Fruit fly (Drosophila melanogaster) whole organism, wandering third instar larva: ENCODE results near the gene Bre1.

Experiments used
- Abd-B ChIP-seq: fragments of >200 bp; optimal IDR thresholded peaks from 2 replicates; lab custom pipeline; 2017; ENCODE audit warnings: missing biosample characterization, missing genetic modification characterization
- CG32264 ChIP-seq: fragments of 200-800 bp; sonication (Bioruptor generic); optimal IDR thresholded peaks from 2 replicates; lab custom pipeline; 2016; ENCODE audit warnings: missing biosample characterization, missing genetic modification characterization
- CrebA ChIP-seq: fragments of 200-800 bp; sonication (Bioruptor generic); optimal IDR thresholded peaks from 2 replicates; lab custom pipeline; 2016; ENCODE audit warnings: missing biosample characterization, mild to moderate bottlenecking, missing genetic modification characterization, borderline replicate concordance
- Dfd ChIP-seq: fragments of >200 bp; optimal IDR thresholded peaks from 2 replicates; lab custom pipeline; 2017; ENCODE audit warnings: missing biosample characterization, missing genetic modification characterization
- Dif ChIP-seq: fragments of 200-275, 200-300 bp; sonication (Bioruptor generic); optimal IDR thresholded peaks from 2 replicates; lab custom pipeline; 2018; ENCODE audit warnings: missing biosample characterization, missing genetic modification characterization; ENCODE audit not compliant: partially characterized antibody
- GATAd ChIP-seq: sonication (Bioruptor generic); optimal IDR thresholded peaks from 2 replicates; lab custom pipeline; 2016; ENCODE audit warnings: missing biosample characterization, missing genetic modification characterization
- HLH106 ChIP-seq: fragments of 200-800 bp; optimal IDR thresholded peaks from 3 replicates; lab custom pipeline; 2019; ENCODE audit warnings: missing biosample characterization, mild to moderate bottlenecking, missing genetic modification characterization, moderate library complexity
- Hnf4 ChIP-seq: fragments of 200-800 bp; sonication (Bioruptor generic); optimal IDR thresholded peaks from 2 replicates; lab custom pipeline; 2016; ENCODE audit warnings: missing biosample characterization, mild to moderate bottlenecking, missing genetic modification characterization
- Hr83 ChIP-seq: fragments of 200-300 bp; sonication (Bioruptor generic); optimal IDR thresholded peaks from 2 replicates; lab custom pipeline; 2016; ENCODE audit warnings: missing biosample characterization, mild to moderate bottlenecking, missing genetic modification characterization, moderate library complexity; ENCODE audit not compliant: poor library complexity, severe bottlenecking
- Jra ChIP-seq: sonication (Bioruptor generic); optimal IDR thresholded peaks from 2 replicates; lab custom pipeline; 2016; ENCODE audit warnings: missing biosample characterization, missing genetic modification characterization
- Myc ChIP-seq: fragments of >200 bp; optimal IDR thresholded peaks from 2 replicates; lab custom pipeline; 2017
- N ChIP-seq: fragments of >200 bp; optimal IDR thresholded peaks from 2 replicates; lab custom pipeline; 2018; ENCODE audit warnings: missing biosample characterization, missing external identifiers, missing genetic modification characterization
- OdsH ChIP-seq: fragments of 200-800 bp; sonication (Bioruptor generic); optimal IDR thresholded peaks from 2 replicates; lab custom pipeline; 2016; ENCODE audit warnings: missing biosample characterization, mild to moderate bottlenecking, missing genetic modification characterization
- Rel ChIP-seq, 2 experiments: fragments of 200-800 bp; sonication (Bioruptor generic) in 1 of 2; optimal IDR thresholded peaks; 2 replicates in 1 of 2; 3 replicates in 1 of 2; lab custom pipeline; 2016 to 2019; ENCODE audit warnings: mild to moderate bottlenecking in 2 of 2, missing biosample characterization in 2 of 2, missing genetic modification characterization in 2 of 2, moderate library complexity in 1 of 2
- Sp1 ChIP-seq: fragments of 200-800 bp; sonication (Bioruptor generic); optimal IDR thresholded peaks from 3 replicates; lab custom pipeline; 2019; ENCODE audit warnings: missing biosample characterization, mild to moderate bottlenecking, missing genetic modification characterization, moderate library complexity
- brk ChIP-seq: fragments of 200-800 bp; sonication (Bioruptor generic); optimal IDR thresholded peaks from 2 replicates; lab custom pipeline; 2016; ENCODE audit warnings: missing biosample characterization, mild to moderate bottlenecking, missing genetic modification characterization
- dmrt93B ChIP-seq: fragments of 200-800 bp; sonication (Bioruptor generic); optimal IDR thresholded peaks from 2 replicates; lab custom pipeline; 2018; ENCODE audit warnings: missing biosample characterization, mild to moderate bottlenecking, missing genetic modification characterization
- dsf ChIP-seq: sonication (Bioruptor generic); optimal IDR thresholded peaks from 2 replicates; lab custom pipeline; 2016; ENCODE audit warnings: missing biosample characterization, missing genetic modification characterization, borderline replicate concordance
- ey ChIP-seq: fragments of 200-800 bp; sonication (Bioruptor generic); optimal IDR thresholded peaks from 2 replicates; lab custom pipeline; 2016; ENCODE audit warnings: missing biosample characterization, missing genetic modification characterization
- foxo ChIP-seq, 2 experiments: fragments of 200-800 bp; sonication (Bioruptor generic); optimal IDR thresholded peaks; 2 replicates in 1 of 2; 3 replicates in 1 of 2; lab custom pipeline; 2016 to 2017; ENCODE audit warnings: missing biosample characterization in 2 of 2, missing genetic modification characterization in 2 of 2
- fru ChIP-seq: fragments of 200-800 bp; sonication (Bioruptor generic); optimal IDR thresholded peaks from 3 replicates; lab custom pipeline; 2016; ENCODE audit warnings: missing biosample characterization, mild to moderate bottlenecking, missing genetic modification characterization
- h ChIP-seq: fragments of 200-800 bp; sonication (Bioruptor generic); optimal IDR thresholded peaks from 3 replicates; lab custom pipeline; 2016; ENCODE audit warnings: missing biosample characterization, mild to moderate bottlenecking, missing genetic modification characterization
- lola ChIP-seq: fragments of >200 bp; optimal IDR thresholded peaks from 2 replicates; lab custom pipeline; 2017; ENCODE audit warnings: missing biosample characterization, missing genetic modification characterization
- pan ChIP-seq: fragments of >200 bp; optimal IDR thresholded peaks from 2 replicates; lab custom pipeline; 2017
- psq ChIP-seq: fragments of 200-800 bp; sonication (Bioruptor generic); optimal IDR thresholded peaks from 3 replicates; lab custom pipeline; 2017; ENCODE audit warnings: missing biosample characterization, mild to moderate bottlenecking, missing genetic modification characterization, moderate library complexity
- rgr ChIP-seq: fragments of 200-800 bp; sonication (Bioruptor generic); optimal IDR thresholded peaks from 3 replicates; lab custom pipeline; 2016; ENCODE audit warnings: missing biosample characterization, mild to moderate bottlenecking, missing genetic modification characterization
- sage ChIP-seq: fragments of 200-800 bp; sonication (Bioruptor generic); optimal IDR thresholded peaks from 2 replicates; lab custom pipeline; 2016; ENCODE audit warnings: missing biosample characterization, mild to moderate bottlenecking, missing genetic modification characterization
- sv ChIP-seq: fragments of 200-800 bp; sonication (Bioruptor generic); optimal IDR thresholded peaks from 3 replicates; lab custom pipeline; 2016; ENCODE audit warnings: missing biosample characterization, missing genetic modification characterization
- tai ChIP-seq: sonication (Bioruptor generic); optimal IDR thresholded peaks from 2 replicates; lab custom pipeline; 2016; ENCODE audit warnings: missing biosample characterization, missing genetic modification characterization
- usp ChIP-seq: fragments of >200 bp; optimal IDR thresholded peaks from 2 replicates; lab custom pipeline; 2017; ENCODE audit warnings: missing biosample characterization, missing genetic modification characterization
- woc ChIP-seq: sonication (Bioruptor generic); optimal IDR thresholded peaks from 2 replicates; lab custom pipeline; 2016; ENCODE audit warnings: missing biosample characterization, mild to moderate bottlenecking, missing genetic modification characterization

Gene Bre1

dm6 chr3L:5821506-5821905, 27.5 kb upstream of the Bre1 start:
- TF ChIP-seq Dfd (no peak), h (peak; percentile 13), rgr (GFP tag; lab: Kevin White, UChicago) (peak; percentile 4), ey (no peak)

dm6 chr3L:5820793-5821192, 26.8 kb upstream of the Bre1 start:
- no peak for TF ChIP-seq N (GFP tag; lab: Kevin White, UChicago)
- TF ChIP-seq, all 38 proteins: peak for 0

- peak in 1 of 2 experiments; percentile 35 for TF ChIP-seq foxo (GFP tag; optimal IDR thresholded peaks at IDR 0.05; lab: Kevin White, UChicago)
- peak; percentile 15 for TF ChIP-seq ey
- no peak for TF ChIP-seq CG32264 (GFP tag; lab: Kevin White, UChicago)
- TF ChIP-seq woc (GFP tag; lab: Kevin White, UChicago): no peak
- TF ChIP-seq fru (GFP tag; lab: Kevin White, UChicago): peak; percentile 7
- TF ChIP-seq h: peak; percentile 8
- peak; percentile 45 for TF ChIP-seq rgr (GFP tag; lab: Kevin White, UChicago)
- peak; percentile 10 for TF ChIP-seq Sp1 (GFP tag; lab: Kevin White, UChicago)
- TF ChIP-seq, all 38 proteins: peak for 6
Observed at dm6 chr3L:5820039-5820438, 26.0 kb upstream of the Bre1 start.

dm6 chr3L:5819310-5819709, 25.3 kb upstream of the Bre1 start:
- TF ChIP-seq lola (GFP tag; lab: Kevin White, UChicago) (no peak), Hnf4 (GFP tag; lab: Kevin White, UChicago) (peak; percentile 16), HLH106 (tag; lab: Kevin White, UChicago) (peak; percentile 72), ey (peak; percentile 51), foxo (GFP tag; optimal IDR thresholded peaks at IDR 0.05; lab: Kevin White, UChicago) (peak in 1 of 2 experiments; percentile 63), dmrt93B (GFP tag; lab: Kevin White, UChicago) (peak; percentile 38), woc (GFP tag; lab: Kevin White, UChicago) (no peak), Abd-B (GFP tag; lab: Kevin White, UChicago) (no peak), N (GFP tag; lab: Kevin White, UChicago) (no peak), OdsH (GFP tag; lab: Kevin White, UChicago) (peak; percentile 59), Sp1 (GFP tag; lab: Kevin White, UChicago) (peak; percentile 29), h (peak; percentile 62), fru (GFP tag; lab: Kevin White, UChicago) (peak; percentile 28), sv (GFP tag; lab: Kevin White, UChicago) (peak; percentile 18), CG32264 (GFP tag; lab: Kevin White, UChicago) (peak; percentile 24), Jra (GFP tag; lab: Kevin White, UChicago) (no peak), rgr (GFP tag; lab: Kevin White, UChicago) (peak; percentile 61)

- TF ChIP-seq N (GFP tag; lab: Kevin White, UChicago) (no peak), foxo (GFP tag; optimal IDR thresholded peaks at IDR 0.05; lab: Kevin White, UChicago) (no peak), Hr83 (no peak), sage (GFP tag; lab: Kevin White, UChicago) (no peak), CrebA (GFP tag; lab: Kevin White, UChicago) (no peak), brk (GFP tag; lab: Kevin White, UChicago) (no peak), ey (no peak), CG32264 (GFP tag; lab: Kevin White, UChicago) (no peak), GATAd (no peak), Dif (GFP tag; lab: Kevin White, UChicago) (no peak), Rel (GFP tag; optimal IDR thresholded peaks at IDR 0.05; lab: Kevin White, UChicago) (no peak), Rel (tag; optimal IDR thresholded peaks at IDR 0.05; lab: Kevin White, UChicago) (no peak), rgr (GFP tag; lab: Kevin White, UChicago) (no peak), dsf (no peak), pan (lab: Kevin White, UChicago) (no peak), sv (GFP tag; lab: Kevin White, UChicago) (no peak), usp (GFP tag; lab: Kevin White, UChicago) (no peak), psq (GFP tag; lab: Kevin White, UChicago) (no peak), Myc (lab: Kevin White, UChicago) (no peak), tai (no peak)
Observed at dm6 chr3L:5817177-5817576, 23.2 kb upstream of the Bre1 start.
